Worm (Caenorhabditis elegans) whole organism, young adult: ENCODE data around the gene rsp-3.

Experiments used
- B0261.1 ChIP-seq: sonication (generic microtip); optimal IDR thresholded peaks from 2 replicates; lab custom pipeline; 2016; ENCODE audit warnings: mild to moderate bottlenecking, missing genetic modification characterization, moderate library complexity, missing compliant biosample characterization
- F39B2.1 ChIP-seq: fragments of 200-800 bp; sonication (Bioruptor generic); IDR thresholded peaks from 2 replicates; pipeline ENCODE4 v1.3.6; 2022; ENCODE audit warnings: missing genetic modification reagents, missing genetic modification characterization, missing compliant biosample characterization
- T07F8.4 ChIP-seq: sonication (generic microtip); optimal IDR thresholded peaks from 2 replicates; lab custom pipeline; 2016; ENCODE audit warnings: mild to moderate bottlenecking, missing genetic modification characterization, moderate library complexity, missing compliant biosample characterization
- ama-1 ChIP-seq, 3 experiments: fragments of 150-350 bp in 1 of 3; sonication (generic microtip) in 2 of 3; optimal IDR thresholded peaks; 2 replicates each; lab custom pipeline; 2014 to 2018; ENCODE audit warnings: missing biosample characterization in 2 of 3, missing genetic modification characterization in 2 of 3, missing genetic modification reagents in 2 of 3
- ceh-79 ChIP-seq: sonication (generic microtip); optimal IDR thresholded peaks from 2 replicates; lab custom pipeline; 2017; ENCODE audit warnings: mild to moderate bottlenecking, missing genetic modification characterization, missing compliant biosample characterization
- him-1 ChIP-seq: sonication (generic microtip); optimal IDR thresholded peaks from 2 replicates; lab custom pipeline; 2016; ENCODE audit warnings: missing genotype, missing genetic modification reagents, missing genetic modification characterization, missing compliant biosample characterization
- madf-10 ChIP-seq: sonication (generic microtip); optimal IDR thresholded peaks from 2 replicates; lab custom pipeline; 2016; ENCODE audit warnings: mild to moderate bottlenecking, missing genetic modification characterization, missing compliant biosample characterization

ce11 chrIII:12697591-12697990 lies 9.9 kb upstream of the rsp-3 start:
- TF ChIP-seq F39B2.1 (GFP tag; lab: Robert Waterston, UW) (no peak), B0261.1 (tag; lab: Kevin White, UChicago) (no peak), ceh-79 (tag; lab: Kevin White, UChicago) (no peak), madf-10 (tag; lab: Kevin White, UChicago) (no peak), ama-1 (optimal IDR thresholded peaks at IDR 0.05; lab: Kevin White, UChicago) (no peak), ama-1 (GFP tag; optimal IDR thresholded peaks at IDR 0.05; lab: Kevin White, UChicago) (no peak), him-1 (tag; lab: Kevin White, UChicago) (no peak), T07F8.4 (tag; lab: Kevin White, UChicago) (no peak)
